Worm (Caenorhabditis elegans) whole organism, L4 larva: ENCODE measurements around the gene srh-146.

Experiments used
- D1046.2 ChIP-seq: fragments of 200-800 bp; sonication (Bioruptor generic); IDR thresholded peaks from 2 replicates; pipeline ENCODE4 v1.3.6; 2022; ENCODE audit warnings: missing genetic modification characterization, missing compliant biosample characterization
- F44E2.7 ChIP-seq: fragments of 200-800 bp; sonication (Bioruptor generic); IDR thresholded peaks from 2 replicates; pipeline ENCODE4 v2.1.2; 2022; ENCODE audit warnings: missing genetic modification characterization, missing compliant biosample characterization
- R02D3.7 ChIP-seq: fragments of 150-350 bp; sonication (generic microtip); optimal IDR thresholded peaks from 3 replicates; lab custom pipeline; 2014; ENCODE audit warnings: missing biosample characterization, missing genetic modification characterization
- ZK546.5 ChIP-seq, 2 experiments: sonication (generic microtip); optimal IDR thresholded peaks; 2 replicates each; lab custom pipeline; 2017; ENCODE audit warnings: missing biosample characterization in 2 of 2, missing genetic modification characterization in 2 of 2
- ceh-44 ChIP-seq: fragments of 200-800 bp; sonication (Bioruptor generic); IDR thresholded peaks from 2 replicates; pipeline ENCODE4 v1.3.6; 2022; ENCODE audit warnings: missing genetic modification reagents, missing genetic modification characterization, missing compliant biosample characterization
- ceh-62 ChIP-seq: sonication (generic microtip); optimal IDR thresholded peaks from 2 replicates; lab custom pipeline; 2017; ENCODE audit warnings: missing biosample characterization, missing genetic modification characterization
- cey-2 ChIP-seq: sonication (generic microtip); optimal IDR thresholded peaks from 3 replicates; lab custom pipeline; 2017; ENCODE audit warnings: missing genetic modification characterization, mild to moderate bottlenecking, missing compliant biosample characterization, antibody characterized with exemption, borderline replicate concordance; ENCODE audit not compliant: insufficient read depth
- daf-12 ChIP-seq: fragments of 150-350 bp; optimal IDR thresholded peaks from 2 replicates; lab custom pipeline; 2014; ENCODE audit warnings: missing biosample characterization, missing genetic modification reagents, missing genetic modification characterization
- daf-16 ChIP-seq, 3 experiments: sonication (generic microtip); optimal IDR thresholded peaks; 2 replicates each; lab custom pipeline; 2016 to 2017; ENCODE audit warnings: missing genetic modification characterization in 3 of 3, missing genetic modification reagents in 3 of 3, mild to moderate bottlenecking in 2 of 3, missing compliant biosample characterization in 2 of 3, missing biosample characterization in 1 of 3, moderate library complexity in 1 of 3
- dmd-9 ChIP-seq: fragments of 200-800 bp; sonication (Bioruptor generic); IDR thresholded peaks from 2 replicates; pipeline ENCODE4 v1.3.6; 2022; ENCODE audit warnings: missing genetic modification reagents, missing genetic modification characterization, missing compliant biosample characterization
- dpl-1 ChIP-seq: fragments of 150-350 bp; optimal IDR thresholded peaks from 2 replicates; lab custom pipeline; 2014; ENCODE audit warnings: missing biosample characterization, missing genetic modification reagents, missing genetic modification characterization
- egl-43 ChIP-seq: fragments of 200-800 bp; sonication (Bioruptor generic); IDR thresholded peaks from 2 replicates; pipeline ENCODE4 v1.3.6; 2022; ENCODE audit warnings: missing genetic modification reagents, missing genetic modification characterization, missing compliant biosample characterization
- fos-1 ChIP-seq: fragments of 150-350 bp; optimal IDR thresholded peaks from 2 replicates; lab custom pipeline; 2014; ENCODE audit warnings: missing biosample characterization, missing genetic modification characterization
- hif-1 ChIP-seq, 2 experiments: sonication (generic microtip); optimal IDR thresholded peaks; 2 replicates each; lab custom pipeline; 2016 to 2017; ENCODE audit warnings: missing compliant biosample characterization in 2 of 2, missing genetic modification characterization in 2 of 2, missing genetic modification reagents in 2 of 2, missing genotype in 2 of 2, mild to moderate bottlenecking in 1 of 2
- lim-7 ChIP-seq: fragments of 200-800 bp; sonication (Bioruptor generic); IDR thresholded peaks from 2 replicates; pipeline ENCODE4 v1.3.6; 2022; ENCODE audit warnings: missing genetic modification characterization, missing compliant biosample characterization
- lin-1 ChIP-seq: fragments of 200-800 bp; sonication (Bioruptor generic); IDR thresholded peaks from 2 replicates; pipeline ENCODE4 v1.3.6; 2022; ENCODE audit warnings: missing genetic modification reagents, missing genetic modification characterization, missing compliant biosample characterization
- lin-13 ChIP-seq: fragments of 150-350 bp; optimal IDR thresholded peaks from 2 replicates; lab custom pipeline; 2014; ENCODE audit warnings: missing biosample characterization, missing genetic modification reagents, missing genetic modification characterization
- lin-15B ChIP-seq: fragments of 150-350 bp; sonication (generic microtip); optimal IDR thresholded peaks from 3 replicates; lab custom pipeline; 2014; ENCODE audit warnings: missing biosample characterization, missing genetic modification characterization
- lin-39 ChIP-seq: fragments of 150-350 bp; optimal IDR thresholded peaks from 2 replicates; lab custom pipeline; 2014; ENCODE audit warnings: missing biosample characterization, missing genetic modification reagents, missing genetic modification characterization
- lir-3 ChIP-seq: sonication (generic microtip); optimal IDR thresholded peaks from 2 replicates; lab custom pipeline; 2016; ENCODE audit warnings: mild to moderate bottlenecking, missing genetic modification characterization, missing compliant biosample characterization
- lsy-2 ChIP-seq, 2 experiments: fragments of 150-350 bp in 1 of 2; sonication (generic microtip) in 1 of 2; optimal IDR thresholded peaks; 2 replicates each; lab custom pipeline; 2014 to 2017; ENCODE audit warnings: missing biosample characterization in 2 of 2, missing genetic modification characterization in 2 of 2
- madf-9 ChIP-seq: fragments of 200-800 bp; sonication (Bioruptor generic); conservative IDR thresholded peaks from 2 replicates; pipeline ENCODE4 v1.3.6; 2022; ENCODE audit warnings: missing genetic modification reagents, missing genetic modification characterization, missing compliant biosample characterization
- mxl-3 ChIP-seq: fragments of 200-800 bp; sonication (Bioruptor generic); optimal IDR thresholded peaks from 2 replicates; lab custom pipeline; 2018; ENCODE audit warnings: mild to moderate bottlenecking, missing genetic modification characterization, missing compliant biosample characterization
- nhr-102 ChIP-seq: sonication (generic microtip); optimal IDR thresholded peaks from 2 replicates; lab custom pipeline; 2016; ENCODE audit warnings: mild to moderate bottlenecking, missing genetic modification characterization, moderate library complexity, missing compliant biosample characterization
- nhr-41 ChIP-seq: fragments of 200-800 bp; sonication (Bioruptor generic); IDR thresholded peaks from 2 replicates; pipeline ENCODE4 v1.3.6; 2022; ENCODE audit warnings: missing genetic modification reagents, missing genetic modification characterization, missing compliant biosample characterization
- nhr-48 ChIP-seq: sonication (generic microtip); optimal IDR thresholded peaks from 2 replicates; lab custom pipeline; 2016; ENCODE audit warnings: mild to moderate bottlenecking, missing genetic modification characterization, missing compliant biosample characterization
- pha-4 ChIP-seq, 2 experiments: fragments of 150-350 bp in 1 of 2; fragments of 200-800 bp in 1 of 2; sonication (Bioruptor generic) in 1 of 2; IDR thresholded peaks in 1 of 2; optimal IDR thresholded peaks in 1 of 2; 2 replicates each; pipeline versions ENCODE4 v1.3.6 to Lab custom; 2014 to 2022; ENCODE audit warnings: missing genetic modification characterization in 2 of 2, missing genetic modification reagents in 2 of 2, missing biosample characterization in 1 of 2, missing compliant biosample characterization in 1 of 2
- rbr-2 ChIP-seq: sonication (generic microtip); optimal IDR thresholded peaks from 2 replicates; lab custom pipeline; 2016; ENCODE audit warnings: missing genotype, missing genetic modification characterization, missing compliant biosample characterization
- saeg-2 ChIP-seq: fragments of 200-800 bp; sonication (Bioruptor generic); IDR thresholded peaks from 2 replicates; pipeline ENCODE4 v1.3.6; 2022; ENCODE audit warnings: missing genetic modification reagents, missing genetic modification characterization, missing compliant biosample characterization
- skn-1 ChIP-seq: fragments of 150-350 bp; optimal IDR thresholded peaks from 2 replicates; lab custom pipeline; 2014; ENCODE audit warnings: missing biosample characterization, missing genetic modification characterization
- snpc-1.2 ChIP-seq: fragments of 200-800 bp; sonication (Bioruptor generic); IDR thresholded peaks from 2 replicates; pipeline ENCODE4 v1.3.6; 2022; ENCODE audit warnings: missing genetic modification reagents, missing genetic modification characterization, missing compliant biosample characterization
- unc-62 ChIP-seq, 3 experiments: fragments of 150-350 bp in 1 of 3; sonication (generic microtip); optimal IDR thresholded peaks in 2 of 3; peaks in 1 of 3; 1 replicate in 1 of 3; 2 replicates in 2 of 3; lab custom pipeline; 2014 to 2017; ENCODE audit warnings: missing biosample characterization in 3 of 3, missing genetic modification characterization in 3 of 3, missing genetic modification reagents in 3 of 3, missing genotype in 1 of 3
- zag-1 ChIP-seq: fragments of 150-350 bp; optimal IDR thresholded peaks from 2 replicates; lab custom pipeline; 2014; ENCODE audit warnings: missing biosample characterization, missing genetic modification characterization
- zfp-2 ChIP-seq: sonication (generic microtip); optimal IDR thresholded peaks from 2 replicates; lab custom pipeline; 2016; ENCODE audit warnings: mild to moderate bottlenecking, missing genetic modification characterization, missing compliant biosample characterization
- zip-11 ChIP-seq: fragments of 200-800 bp; sonication (Bioruptor generic); IDR thresholded peaks from 2 replicates; pipeline ENCODE4 v1.3.6; 2022; ENCODE audit warnings: missing genetic modification characterization, missing compliant biosample characterization
- zip-2 ChIP-seq: fragments of 150-350 bp; optimal IDR thresholded peaks from 2 replicates; lab custom pipeline; 2014; ENCODE audit warnings: missing biosample characterization, missing genetic modification characterization
- ztf-7 ChIP-seq: fragments of 150-350 bp; optimal IDR thresholded peaks from 2 replicates; lab custom pipeline; 2014; ENCODE audit warnings: missing biosample characterization, missing genetic modification characterization

The srh-146 gene

DNA sequence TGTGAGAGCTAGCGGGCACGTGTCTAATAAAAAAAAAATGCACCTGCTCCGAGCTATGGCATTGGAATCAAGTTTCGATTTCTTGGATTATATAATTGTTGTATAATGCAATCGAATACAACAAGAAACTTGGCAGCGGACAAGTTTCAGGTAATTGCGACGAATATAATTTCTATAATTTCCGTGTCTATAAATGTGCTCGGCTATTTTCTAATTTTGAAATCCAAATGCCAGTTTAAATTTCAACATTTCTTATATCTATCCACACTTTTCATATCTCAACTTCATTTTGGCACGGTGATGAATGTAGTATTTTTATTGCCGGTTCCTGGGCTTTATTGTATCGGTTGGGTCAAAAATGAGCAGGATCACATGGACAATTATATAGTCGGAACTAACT is 15.7 kb downstream of the srh-146 start, which contains the start of gene C31B8.16:
Gene C31B8.16 (plus strand): TSS at position 301 of the 400 bp plus-strand sequence.
- no peak for TF ChIP-seq lin-1 (GFP tag; lab: Robert Waterston, UW)
- TF ChIP-seq ztf-7 (tag; lab: Kevin White, UChicago) = no peak
- no peak for TF ChIP-seq nhr-102
- TF ChIP-seq F44E2.7 (GFP tag; lab: Robert Waterston, UW) = no peak
- no peak for TF ChIP-seq lim-7 (GFP tag; lab: Robert Waterston, UW)
- TF ChIP-seq snpc-1.2 = no peak
- TF ChIP-seq nhr-41 (GFP tag; lab: Robert Waterston, UW) = no peak
- no peak for TF ChIP-seq R02D3.7
- TF ChIP-seq cey-2 (tag; lab: Kevin White, UChicago) = no peak
- no peak for TF ChIP-seq madf-9 (GFP tag; lab: Robert Waterston, UW)
- TF ChIP-seq nhr-48 (tag; lab: Kevin White, UChicago) = no peak
- TF ChIP-seq rbr-2 (tag; lab: Kevin White, UChicago) = no peak
- no peak for TF ChIP-seq fos-1 (tag; lab: Kevin White, UChicago)

DNA sequence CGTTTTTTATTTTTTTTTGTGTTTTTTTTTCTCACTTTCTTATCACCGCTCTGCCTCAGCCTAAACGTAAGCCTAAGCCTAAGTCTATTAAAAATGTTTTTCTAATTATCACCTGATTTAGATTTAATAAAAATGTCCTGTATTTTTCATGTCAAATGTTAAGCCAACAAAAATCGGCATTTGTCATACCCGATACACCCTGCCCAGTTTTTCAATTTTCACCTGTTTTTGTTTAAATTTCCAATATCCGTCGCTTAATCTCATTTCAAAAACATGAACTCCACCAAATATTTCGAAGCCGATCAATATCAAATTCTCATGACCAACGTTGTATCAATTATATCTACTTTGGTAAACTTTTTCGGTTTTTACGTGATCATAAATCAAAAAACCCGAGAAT is 17.2 kb downstream of the srh-146 start, which contains the start of gene C31B8.1:
Gene C31B8.1 (plus strand): TSS at position 301 of the 400 bp plus-strand sequence.
- TF ChIP-seq lin-15B (tag; lab: Kevin White, UChicago) = no peak

DNA sequence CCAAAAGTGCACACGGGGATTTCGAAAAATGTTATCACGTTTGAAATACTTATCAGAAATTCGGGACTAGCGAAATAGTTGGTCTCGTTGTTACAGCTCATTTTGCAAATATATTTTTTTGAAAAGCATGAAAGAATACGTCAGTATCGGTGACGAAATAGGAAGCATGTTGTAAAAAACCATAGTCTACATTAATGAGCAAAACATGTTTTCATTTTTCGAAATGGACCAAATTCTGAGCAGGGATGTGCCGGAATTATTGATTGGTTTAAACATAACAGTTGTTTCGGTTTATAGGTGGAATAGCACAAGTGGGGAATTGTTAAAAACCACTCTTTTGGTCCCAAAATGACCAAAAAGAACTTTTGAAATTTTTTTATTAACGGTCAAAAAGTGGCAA is 20.0 kb downstream of the srh-146 start, which contains the start of gene srh-247:
Gene srh-247 (minus strand): TSS at position 101 of the 400 bp plus-strand sequence.
- TF ChIP-seq nhr-48 (tag; lab: Kevin White, UChicago) = no peak
- TF ChIP-seq daf-12 = no peak
- no peak for TF ChIP-seq ceh-44 (GFP tag; lab: Robert Waterston, UW)
- no peak for TF ChIP-seq dmd-9 (GFP tag; lab: Robert Waterston, UW)
- no peak for TF ChIP-seq mxl-3
- TF ChIP-seq nhr-41 (GFP tag; lab: Robert Waterston, UW) = no peak
- no peak for TF ChIP-seq ZK546.5 (tag; optimal IDR thresholded peaks at IDR 0.05; lab: Kevin White, UChicago)
- no peak for TF ChIP-seq hif-1 (tag; optimal IDR thresholded peaks at IDR 0.05; lab: Kevin White, UChicago)
- TF ChIP-seq D1046.2 = no peak
- no peak for TF ChIP-seq lin-15B (tag; lab: Kevin White, UChicago)
- no peak for TF ChIP-seq lsy-2 (tag; optimal IDR thresholded peaks at IDR 0.05; lab: Kevin White, UChicago)
- no peak for TF ChIP-seq dpl-1 (GFP tag; lab: Kevin White, UChicago)
- no peak for TF ChIP-seq pha-4 (GFP tag; IDR thresholded peaks at IDR 0.05; lab: Robert Waterston, UW)
- no peak for TF ChIP-seq pha-4 (tag; optimal IDR thresholded peaks at IDR 0.05; lab: Kevin White, UChicago)
- no peak for TF ChIP-seq fos-1 (tag; lab: Kevin White, UChicago)
- no peak for TF ChIP-seq ceh-62 (tag; lab: Kevin White, UChicago)
- TF ChIP-seq lim-7 (GFP tag; lab: Robert Waterston, UW) = no peak
- no peak for TF ChIP-seq unc-62 (GFP tag; optimal IDR thresholded peaks at IDR 0.05 in 1 of 2; lab: Kevin White, UChicago)
- no peak for TF ChIP-seq unc-62 (tag; optimal IDR thresholded peaks at IDR 0.05; lab: Kevin White, UChicago)
- TF ChIP-seq zip-2 (tag; lab: Kevin White, UChicago) = no peak
- TF ChIP-seq lir-3 (tag; lab: Kevin White, UChicago) = no peak
- no peak for TF ChIP-seq egl-43 (GFP tag; lab: Robert Waterston, UW)
- TF ChIP-seq, all 104 proteins: peak for 0

DNA sequence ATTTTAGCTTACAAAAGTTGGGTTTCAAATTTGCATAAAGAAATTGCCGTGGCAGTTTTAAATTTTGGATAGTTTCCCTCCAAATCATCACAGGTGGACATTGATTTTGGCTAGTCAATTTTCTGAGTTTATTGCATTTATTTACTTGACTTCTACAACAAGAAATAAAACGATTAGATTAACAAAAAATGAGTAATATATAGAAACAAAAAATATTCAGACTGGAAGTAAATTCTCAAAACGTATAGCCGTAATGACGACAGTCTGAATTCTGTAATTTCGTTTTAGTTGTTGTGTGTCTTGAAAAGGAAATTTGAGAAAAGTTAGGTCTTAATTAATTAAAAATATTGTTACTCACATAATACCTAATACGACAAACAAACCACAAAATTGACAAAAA is 24.4 kb downstream of the srh-146 start, which contains the start of gene srw-141:
Gene srw-141 (minus strand): TSS at position 101 of the 400 bp plus-strand sequence.
- TF ChIP-seq skn-1 = no peak
- TF ChIP-seq daf-12 = no peak
- TF ChIP-seq zag-1 (tag; lab: Kevin White, UChicago) = no peak
- no peak for TF ChIP-seq lin-13 (GFP tag; lab: Kevin White, UChicago)
- no peak for TF ChIP-seq zfp-2
- no peak for TF ChIP-seq F44E2.7 (GFP tag; lab: Robert Waterston, UW)
- no peak for TF ChIP-seq daf-16 (GFP tag; optimal IDR thresholded peaks at IDR 0.05; lab: Kevin White, UChicago)
- no peak for TF ChIP-seq daf-16 (tag; optimal IDR thresholded peaks at IDR 0.05; lab: Kevin White, UChicago)
- TF ChIP-seq hif-1 (tag; optimal IDR thresholded peaks at IDR 0.05; lab: Kevin White, UChicago) = no peak
- no peak for TF ChIP-seq lin-39
- TF ChIP-seq zip-11 (GFP tag; lab: Robert Waterston, UW) = no peak
- TF ChIP-seq saeg-2 (GFP tag; lab: Robert Waterston, UW) = no peak
- TF ChIP-seq, all 104 proteins: peak for 0
